Fruit fly (Drosophila melanogaster) whole organism, pupa: ENCODE measurements around the gene Snoo.
A peak's percentile ranks its signal among the peaks of the same experiment; 100 is the strongest.

Experiments
- CG10348 ChIP-seq: fragments of 200-800 bp; sonication (Bioruptor generic); IDR thresholded peaks from 2 replicates; pipeline ENCODE4 v1.3.6; 2022; ENCODE audit warnings: missing biosample characterization, missing genetic modification characterization
- CG12605 ChIP-seq: fragments of 200-800 bp; sonication (Bioruptor generic); IDR thresholded peaks from 2 replicates; pipeline ENCODE4 v1.3.6; 2022; ENCODE audit warnings: missing biosample characterization, missing genetic modification characterization
- CG13204 ChIP-seq: fragments of 200-800 bp; sonication (Bioruptor generic); optimal IDR thresholded peaks from 2 replicates; lab custom pipeline; 2018; ENCODE audit warnings: missing biosample characterization, mild to moderate bottlenecking, missing genetic modification characterization, moderate library complexity
- CG14655 ChIP-seq: fragments of 200-800 bp; sonication (Bioruptor generic); optimal IDR thresholded peaks from 3 replicates; lab custom pipeline; 2017; ENCODE audit warnings: mild to moderate bottlenecking, missing biosample characterization, missing genetic modification reagents, missing genetic modification characterization
- CG15710 ChIP-seq: fragments of 200-800 bp; sonication (Bioruptor generic); optimal IDR thresholded peaks from 2 replicates; lab custom pipeline; 2018; ENCODE audit warnings: missing biosample characterization, mild to moderate bottlenecking, missing genetic modification characterization, moderate library complexity
- CG17806 ChIP-seq: fragments of 200-800 bp; sonication (Bioruptor generic); optimal IDR thresholded peaks from 2 replicates; lab custom pipeline; 2018; ENCODE audit warnings: missing biosample characterization, mild to moderate bottlenecking, missing genetic modification characterization, moderate library complexity
- CG32121 ChIP-seq: fragments of 200-800 bp; sonication (Bioruptor generic); IDR thresholded peaks from 2 replicates; pipeline ENCODE4 v1.3.6; 2022; ENCODE audit warnings: missing biosample characterization, missing genetic modification characterization
- CG34367 ChIP-seq: fragments of 200-800 bp; sonication (Bioruptor generic); optimal IDR thresholded peaks from 2 replicates; lab custom pipeline; 2018; ENCODE audit warnings: missing biosample characterization, mild to moderate bottlenecking, missing genetic modification characterization
- CG4496 ChIP-seq: fragments of 200-800 bp; sonication (Bioruptor generic); IDR thresholded peaks from 3 replicates; pipeline ENCODE4 v1.3.6; 2022; ENCODE audit warnings: missing biosample characterization, missing genetic modification characterization
- CG8159 ChIP-seq: fragments of 200-800 bp; sonication (Bioruptor generic); optimal IDR thresholded peaks from 3 replicates; lab custom pipeline; 2018; ENCODE audit warnings: missing biosample characterization, mild to moderate bottlenecking, missing genetic modification characterization, moderate library complexity
- CG8301 ChIP-seq: fragments of 200-800 bp; sonication (Bioruptor generic); optimal IDR thresholded peaks from 2 replicates; lab custom pipeline; 2018; ENCODE audit warnings: missing biosample characterization, mild to moderate bottlenecking, missing genetic modification characterization
- CG9948 ChIP-seq: fragments of 200-800 bp; sonication (Bioruptor generic); optimal IDR thresholded peaks from 2 replicates; lab custom pipeline; 2018; ENCODE audit warnings: missing biosample characterization, mild to moderate bottlenecking, missing genetic modification characterization, moderate library complexity
- D1 ChIP-seq: fragments of 200-800 bp; sonication (Bioruptor generic); optimal IDR thresholded peaks from 2 replicates; lab custom pipeline; 2018; ENCODE audit warnings: missing biosample characterization, mild to moderate bottlenecking, missing genetic modification characterization, moderate library complexity
- EcR ChIP-seq: fragments of 200-800 bp; sonication (Bioruptor generic); optimal IDR thresholded peaks from 3 replicates; lab custom pipeline; 2019; ENCODE audit warnings: missing biosample characterization, missing genetic modification characterization, mild to moderate bottlenecking, moderate library complexity, missing genetic modification reagents
- Ets98B ChIP-seq: fragments of 200-800 bp; sonication (Bioruptor generic); IDR thresholded peaks from 2 replicates; pipeline ENCODE4 v1.3.6; 2022; ENCODE audit warnings: missing biosample characterization, missing genetic modification characterization
- Pif1A ChIP-seq: fragments of 200-800 bp; sonication (Bioruptor generic); optimal IDR thresholded peaks from 3 replicates; lab custom pipeline; 2016; ENCODE audit warnings: missing biosample characterization, missing genetic modification characterization
- Pif1B ChIP-seq: fragments of 200-800 bp; sonication (Bioruptor generic); optimal IDR thresholded peaks from 3 replicates; lab custom pipeline; 2016; ENCODE audit warnings: missing biosample characterization, missing genetic modification characterization
- Snoo ChIP-seq: fragments of 200-800 bp; sonication (Bioruptor generic); optimal IDR thresholded peaks from 3 replicates; lab custom pipeline; 2017; ENCODE audit warnings: missing biosample characterization, mild to moderate bottlenecking, missing genetic modification characterization, inconsistent platforms
- fd96Ca ChIP-seq: fragments of 200-800 bp; sonication (Bioruptor generic); IDR thresholded peaks from 3 replicates; pipeline ENCODE4 v1.3.6; 2022; ENCODE audit warnings: missing biosample characterization, missing genetic modification characterization
- gl ChIP-seq: fragments of 200-800 bp; sonication (Bioruptor generic); optimal IDR thresholded peaks from 2 replicates; lab custom pipeline; 2018; ENCODE audit warnings: missing biosample characterization, mild to moderate bottlenecking, missing genetic modification characterization
- rn ChIP-seq: fragments of 200-800 bp; sonication (Bioruptor generic); IDR thresholded peaks from 2 replicates; pipeline ENCODE4 v1.3.6; 2022; ENCODE audit warnings: missing biosample characterization, missing genetic modification characterization

Gene Snoo

DNA sequence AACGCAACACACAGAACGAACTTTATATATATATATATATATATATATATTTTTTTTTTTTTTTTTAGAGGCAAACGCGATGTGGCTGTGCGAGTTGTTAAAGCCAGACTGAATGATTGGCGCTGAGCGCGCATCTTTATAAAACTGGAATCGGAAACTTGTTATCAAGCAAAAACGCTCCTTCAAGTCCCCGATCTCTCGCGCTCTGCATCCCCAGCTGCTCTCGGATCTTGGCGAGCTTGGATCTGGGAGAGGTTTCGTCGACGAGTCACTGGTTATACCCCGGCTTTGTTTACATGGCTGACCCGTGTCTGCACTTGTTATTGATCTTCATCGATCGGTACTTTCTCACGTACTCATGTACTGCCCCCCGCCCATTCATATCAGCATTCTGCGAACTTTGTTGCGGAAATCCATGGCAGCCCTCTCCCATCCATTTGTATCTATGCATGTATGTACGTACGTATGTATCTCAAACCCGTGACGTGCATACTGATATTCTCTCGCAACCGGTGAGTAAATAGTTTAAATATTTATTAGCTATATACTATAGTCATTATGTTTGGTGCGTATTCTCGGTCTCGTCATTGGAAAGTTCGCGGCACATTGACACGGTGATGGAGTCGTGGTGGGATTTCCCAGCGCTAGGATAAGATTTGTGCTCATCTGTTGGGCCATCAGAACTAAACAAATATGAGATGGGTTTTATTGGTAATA is 23.3 kb upstream of the Snoo start, which contains the start of gene Spn28Dc:
Gene Spn28Dc (minus strand): TSS at position 51 of the 717 bp plus-strand sequence.
- TF ChIP-seq CG13204 (GFP tag; lab: Kevin White, UChicago) (peak; percentile 13), Pif1B (GFP tag; lab: Kevin White, UChicago) (peak; percentile 44), Snoo (tag; lab: Kevin White, UChicago) (peak; percentile 29), EcR (peak; percentile 72), gl (peak; percentile 33), Pif1A (GFP tag; lab: Kevin White, UChicago) (no peak), CG32121 (no peak), fd96Ca (GFP tag; lab: Robert Waterston, UW) (0 out of 3 replicates have a peak, but pooled peaks have one; percentile 25)
- TF ChIP-seq, all 21 proteins: peak for 6

DNA sequence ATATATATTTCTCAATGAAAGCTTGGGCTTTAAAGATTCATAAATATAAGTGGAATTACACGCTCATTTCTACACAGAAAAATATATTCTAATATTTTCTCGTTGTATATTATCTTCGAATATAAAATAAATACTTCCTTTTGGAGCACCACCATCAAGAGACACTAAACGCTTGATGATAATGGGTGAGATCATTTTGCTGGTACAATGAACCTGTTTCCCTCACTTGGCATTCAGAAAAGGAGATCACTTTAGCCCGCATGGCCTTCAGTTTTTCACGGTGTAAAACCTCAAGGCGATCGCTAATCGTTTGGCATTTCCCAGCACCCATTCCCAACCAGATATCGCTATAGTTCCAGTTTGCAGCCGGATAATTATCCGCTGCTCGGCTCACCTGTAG is 22.0 kb upstream of the Snoo start:
- TF ChIP-seq Snoo (tag; lab: Kevin White, UChicago) (peak; percentile 30), rn (GFP tag; lab: Robert Waterston, UW) (peak; percentile 18; the same call in 1 of the 2 replicates), fd96Ca (GFP tag; lab: Robert Waterston, UW) (peak; percentile 57; the same call in 2 of the 3 replicates), CG13204 (GFP tag; lab: Kevin White, UChicago) (no peak), CG17806 (tag; lab: Kevin White, UChicago) (peak; percentile 68), CG8159 (tag; lab: Kevin White, UChicago) (peak; percentile 82), D1 (tag; lab: Kevin White, UChicago) (peak; percentile 19), Pif1A (GFP tag; lab: Kevin White, UChicago) (peak; percentile 76), CG10348 (no peak), CG32121 (0 out of 2 replicates have a peak, but pooled peaks have one; percentile 29), CG4496 (GFP tag; lab: Robert Waterston, UW) (peak; percentile 50; the same call in 2 of the 3 replicates), CG34367 (tag; lab: Kevin White, UChicago) (peak; percentile 49), CG9948 (peak; percentile 52), gl (peak; percentile 52), Ets98B (GFP tag; lab: Robert Waterston, UW) (peak; percentile 52), Pif1B (GFP tag; lab: Kevin White, UChicago) (peak; percentile 47), CG15710 (tag; lab: Kevin White, UChicago) (peak; percentile 70), CG12605 (peak; percentile 13; the same call in 1 of the 2 replicates), CG8301 (tag; lab: Kevin White, UChicago) (peak; percentile 62), EcR (peak; percentile 65), CG14655 (peak; percentile 73)

DNA sequence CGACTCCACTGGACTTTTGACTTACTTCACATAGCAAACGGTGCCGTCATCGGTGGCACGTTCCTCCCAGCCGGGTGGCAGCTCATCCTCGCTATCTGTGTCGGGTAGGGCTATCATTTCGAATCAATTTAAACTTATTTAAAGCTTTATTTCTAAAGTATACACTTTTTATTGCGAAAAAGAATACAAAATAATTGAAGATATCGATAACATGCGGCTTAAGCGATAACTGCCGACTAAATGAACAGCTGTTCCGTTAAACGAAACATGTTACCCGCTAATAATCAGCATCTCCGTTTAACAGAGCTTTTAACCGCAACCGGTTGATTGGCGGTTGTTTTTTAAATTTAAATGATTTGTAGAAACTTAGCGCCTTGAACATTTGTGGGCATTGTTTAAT is 20.1 kb upstream of the Snoo start, which contains the start of gene Wwox:
Gene Wwox (minus strand): TSS at position 215 of the 400 bp plus-strand sequence.
- TF ChIP-seq CG34367 (tag; lab: Kevin White, UChicago) (no peak), EcR (peak; percentile 21), CG8301 (tag; lab: Kevin White, UChicago) (no peak)
- TF ChIP-seq, all 21 proteins: peak for 1

DNA sequence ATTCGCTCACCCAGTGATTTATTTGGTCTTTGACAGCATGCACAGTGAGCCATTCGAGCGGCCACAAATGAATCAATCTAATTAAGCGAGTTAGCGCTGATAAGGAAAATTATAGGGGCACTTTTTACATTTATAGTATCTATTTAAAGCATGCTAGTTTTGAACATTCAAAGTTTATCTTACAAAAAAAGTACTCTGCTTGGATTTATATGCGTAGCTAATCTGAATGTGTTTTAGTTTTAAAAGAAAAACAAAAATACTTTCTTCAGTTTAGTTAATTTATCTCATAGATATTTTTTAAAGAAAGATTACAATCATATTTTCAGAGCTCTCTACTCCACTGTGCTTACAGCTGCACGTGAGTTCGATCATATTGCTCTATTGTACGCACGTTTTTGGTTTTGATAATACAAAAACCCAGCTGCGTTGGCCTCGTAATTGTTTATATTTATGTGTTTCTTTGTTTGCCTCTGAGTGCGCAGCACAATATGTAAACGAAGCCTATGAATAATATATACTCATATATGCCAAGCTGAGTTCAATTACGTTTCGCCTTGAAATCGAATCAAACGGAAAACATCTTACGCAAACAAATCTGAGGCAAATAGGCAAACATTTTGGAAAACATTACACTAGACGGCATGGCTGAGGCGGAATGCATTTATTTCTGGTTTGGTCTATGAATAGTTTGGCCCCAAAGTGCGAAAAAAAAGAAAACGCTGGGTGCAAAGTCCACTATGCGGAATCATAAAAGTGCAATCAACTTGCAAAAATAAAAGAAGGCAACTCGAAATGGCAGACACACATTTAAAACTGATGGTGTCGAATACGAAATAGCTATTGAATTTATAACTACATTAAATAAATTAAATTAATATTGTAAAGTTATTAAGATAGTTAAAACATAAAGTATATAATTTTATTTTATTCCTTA is 18.0 kb upstream of the Snoo start:
- TF ChIP-seq CG9948 (peak; percentile 91), CG12605 (peak; percentile 87), Pif1A (GFP tag; lab: Kevin White, UChicago) (peak; percentile 92), CG8159 (tag; lab: Kevin White, UChicago) (peak; percentile 89), gl (peak; percentile 56), D1 (tag; lab: Kevin White, UChicago) (peak; percentile 75), CG14655 (peak; percentile 96), fd96Ca (GFP tag; lab: Robert Waterston, UW) (peak; percentile 87), CG13204 (GFP tag; lab: Kevin White, UChicago) (peak; percentile 46), CG17806 (tag; lab: Kevin White, UChicago) (peak; percentile 87), EcR (peak; percentile 79), CG34367 (tag; lab: Kevin White, UChicago) (peak; percentile 80), Snoo (tag; lab: Kevin White, UChicago) (peak; percentile 52), CG8301 (tag; lab: Kevin White, UChicago) (peak; percentile 92), Pif1B (GFP tag; lab: Kevin White, UChicago) (peak; percentile 85), CG15710 (tag; lab: Kevin White, UChicago) (peak; percentile 83), CG32121 (peak; percentile 90), CG4496 (GFP tag; lab: Robert Waterston, UW) (peak; percentile 84), CG10348 (peak; percentile 65; the same call in 1 of the 2 replicates), rn (GFP tag; lab: Robert Waterston, UW) (peak; percentile 77; the same call in 1 of the 2 replicates), Ets98B (GFP tag; lab: Robert Waterston, UW) (peak; percentile 88)

DNA sequence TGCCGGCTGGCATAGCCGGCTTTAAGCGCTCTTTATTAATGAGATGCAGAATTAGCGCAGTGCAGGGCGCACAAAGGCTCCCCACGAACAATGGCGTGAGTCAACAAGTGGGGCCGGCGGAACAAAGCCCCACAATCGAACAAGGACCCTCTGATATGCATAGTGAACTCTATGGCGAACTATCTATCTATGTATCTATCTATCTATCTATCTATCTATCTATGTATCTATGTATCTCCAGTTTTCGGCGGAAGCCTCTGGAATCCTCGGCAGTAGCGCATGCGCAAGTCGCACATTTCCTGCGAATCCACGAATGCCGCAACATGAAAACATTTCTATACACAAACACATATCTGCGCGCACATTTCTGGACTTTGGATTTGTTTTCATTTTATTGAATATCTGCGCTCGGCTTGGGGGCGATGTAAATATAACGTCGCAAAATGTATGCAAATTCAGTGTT is 16.6 kb upstream of the Snoo start:
- TF ChIP-seq rn (GFP tag; lab: Robert Waterston, UW) (peak; percentile 78; the same call in 1 of the 2 replicates), CG13204 (GFP tag; lab: Kevin White, UChicago) (peak; percentile 83), fd96Ca (GFP tag; lab: Robert Waterston, UW) (peak; percentile 95), CG12605 (peak; percentile 83), Snoo (tag; lab: Kevin White, UChicago) (peak; percentile 91), CG15710 (tag; lab: Kevin White, UChicago) (peak; percentile 85), CG4496 (GFP tag; lab: Robert Waterston, UW) (peak; percentile 93), gl (peak; percentile 92), CG10348 (peak; percentile 87), CG14655 (peak; percentile 98), CG8301 (tag; lab: Kevin White, UChicago) (peak; percentile 97), Ets98B (GFP tag; lab: Robert Waterston, UW) (peak; percentile 89), CG17806 (tag; lab: Kevin White, UChicago) (peak; percentile 93), Pif1B (GFP tag; lab: Kevin White, UChicago) (peak; percentile 92), D1 (tag; lab: Kevin White, UChicago) (peak; percentile 80), CG8159 (tag; lab: Kevin White, UChicago) (peak; percentile 90), EcR (peak; percentile 70), CG32121 (peak; percentile 92), CG9948 (peak; percentile 93), Pif1A (GFP tag; lab: Kevin White, UChicago) (peak; percentile 86), CG34367 (tag; lab: Kevin White, UChicago) (peak; percentile 80)
- TF ChIP-seq, all 21 proteins: peak for 21
